Worm (Caenorhabditis elegans) whole organism, late embryonic: ENCODE results near the gene F58B3.6.

Experiments
- elt-2 ChIP-seq: sonication (generic microtip); optimal IDR thresholded peaks from 2 replicates; lab custom pipeline; 2016; ENCODE audit warnings: missing genetic modification reagents, missing genetic modification characterization, missing compliant biosample characterization
- pqm-1 ChIP-seq: sonication (generic microtip); optimal IDR thresholded peaks from 2 replicates; lab custom pipeline; 2016; ENCODE audit warnings: missing genetic modification characterization, missing compliant biosample characterization

DNA sequence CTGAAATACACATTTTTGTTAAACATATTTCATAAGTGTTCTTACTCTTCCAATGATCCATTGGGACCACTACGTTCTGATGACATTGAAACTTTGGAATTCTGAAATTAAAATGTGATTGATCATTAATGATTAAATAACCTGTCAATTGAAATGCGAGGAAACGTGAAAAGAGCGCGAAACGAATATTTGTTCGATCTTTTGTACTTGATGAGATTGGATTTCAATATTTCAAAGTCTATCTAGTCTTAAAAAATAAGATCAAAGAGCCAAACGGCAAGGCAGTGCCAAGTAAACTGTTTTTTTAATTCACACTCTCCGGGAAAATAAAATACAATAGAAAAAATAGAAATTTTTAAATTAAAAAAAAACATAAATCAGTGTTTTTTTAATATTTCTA, 45.5 kb downstream of the F58B3.6 start, which contains the start of gene ZK792.4:
- TF ChIP-seq elt-2 (no peak), pqm-1 (tag; lab: Kevin White, UChicago) (no peak)
